Fruit fly (Drosophila melanogaster) whole organism, pupa: ENCODE measurements around the gene CG14551.

Source experiments
- CG12605 ChIP-seq: fragments of 200-800 bp; sonication (Bioruptor generic); IDR thresholded peaks from 2 replicates; pipeline ENCODE4 v1.3.6; 2022; ENCODE audit warnings: missing biosample characterization, missing genetic modification characterization
- CG15710 ChIP-seq: fragments of 200-800 bp; sonication (Bioruptor generic); optimal IDR thresholded peaks from 2 replicates; lab custom pipeline; 2018; ENCODE audit warnings: missing biosample characterization, mild to moderate bottlenecking, missing genetic modification characterization, moderate library complexity
- CG17806 ChIP-seq: fragments of 200-800 bp; sonication (Bioruptor generic); optimal IDR thresholded peaks from 2 replicates; lab custom pipeline; 2018; ENCODE audit warnings: missing biosample characterization, mild to moderate bottlenecking, missing genetic modification characterization, moderate library complexity
- CG32121 ChIP-seq: fragments of 200-800 bp; sonication (Bioruptor generic); IDR thresholded peaks from 2 replicates; pipeline ENCODE4 v1.3.6; 2022; ENCODE audit warnings: missing biosample characterization, missing genetic modification characterization
- CG34367 ChIP-seq: fragments of 200-800 bp; sonication (Bioruptor generic); optimal IDR thresholded peaks from 2 replicates; lab custom pipeline; 2018; ENCODE audit warnings: missing biosample characterization, mild to moderate bottlenecking, missing genetic modification characterization
- CG8301 ChIP-seq: fragments of 200-800 bp; sonication (Bioruptor generic); optimal IDR thresholded peaks from 2 replicates; lab custom pipeline; 2018; ENCODE audit warnings: missing biosample characterization, mild to moderate bottlenecking, missing genetic modification characterization
- EcR ChIP-seq: fragments of 200-800 bp; sonication (Bioruptor generic); optimal IDR thresholded peaks from 3 replicates; lab custom pipeline; 2019; ENCODE audit warnings: missing biosample characterization, missing genetic modification characterization, mild to moderate bottlenecking, moderate library complexity, missing genetic modification reagents
- Ets98B ChIP-seq: fragments of 200-800 bp; sonication (Bioruptor generic); IDR thresholded peaks from 2 replicates; pipeline ENCODE4 v1.3.6; 2022; ENCODE audit warnings: missing biosample characterization, missing genetic modification characterization
- fd96Ca ChIP-seq: fragments of 200-800 bp; sonication (Bioruptor generic); IDR thresholded peaks from 3 replicates; pipeline ENCODE4 v1.3.6; 2022; ENCODE audit warnings: missing biosample characterization, missing genetic modification characterization
- gl ChIP-seq: fragments of 200-800 bp; sonication (Bioruptor generic); optimal IDR thresholded peaks from 2 replicates; lab custom pipeline; 2018; ENCODE audit warnings: missing biosample characterization, mild to moderate bottlenecking, missing genetic modification characterization

DNA sequence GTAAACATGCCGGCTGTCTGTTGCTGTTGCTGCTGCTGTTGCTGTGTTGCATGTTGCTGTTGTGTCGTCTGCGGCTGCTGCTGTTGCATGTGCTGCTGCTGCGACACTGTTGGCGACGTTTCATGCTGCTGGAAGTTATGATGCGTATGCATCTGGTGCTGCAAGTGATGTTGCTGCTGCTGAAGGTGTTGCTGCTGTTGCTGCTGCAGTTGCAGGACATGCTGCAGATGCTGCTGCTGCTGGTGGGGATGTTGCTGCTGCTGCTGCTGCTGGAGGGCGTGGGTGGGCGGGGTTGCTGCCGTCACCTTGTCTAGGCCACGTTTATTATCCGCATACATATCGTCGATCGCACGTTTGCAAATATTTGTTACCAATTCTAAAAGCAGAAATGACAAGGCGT is 33.4 kb upstream of the CG14551 start:
- no peak for TF ChIP-seq fd96Ca (GFP tag; lab: Robert Waterston, UW)
- no peak for TF ChIP-seq CG34367 (tag; lab: Kevin White, UChicago)
- TF ChIP-seq CG32121 (GFP tag; lab: Robert Waterston, UW), result no peak
- TF ChIP-seq EcR, result no peak
- no peak for TF ChIP-seq CG17806
- TF ChIP-seq gl (tag; lab: Kevin White, UChicago), result no peak
- TF ChIP-seq Ets98B (GFP tag; lab: Robert Waterston, UW), result no peak
- no peak for TF ChIP-seq CG8301 (tag; lab: Kevin White, UChicago)
- no peak for TF ChIP-seq CG15710 (tag; lab: Kevin White, UChicago)
- TF ChIP-seq CG12605 (GFP tag; lab: Robert Waterston, UW), result no peak
